Fruit fly (Drosophila melanogaster) S2 (cell line): ENCODE data around the gene Nprl3.

Experiments used
- CG8478 ChIP-seq: fragments of >200 bp; optimal IDR thresholded peaks from 2 replicates; lab custom pipeline; 2018
- CTCF ChIP-seq, 2 experiments: fragments of >200 bp; optimal IDR thresholded peaks; 2 replicates each; lab custom pipeline; 2018

The Nprl3 gene

dm6 chr3L:14005627-14006287 is 4.1 kb upstream of the Nprl3 start:
- TF ChIP-seq CG8478 (lab: Kevin White, UChicago) (no peak), CTCF (optimal IDR thresholded peaks at IDR 0.05; lab: Kevin White, UChicago) (no peak)

dm6 chr3L:14004963-14005458 is 3.3 kb upstream of the Nprl3 start:
- TF ChIP-seq CG8478 (lab: Kevin White, UChicago) (no peak), CTCF (optimal IDR thresholded peaks at IDR 0.05; lab: Kevin White, UChicago) (no peak)

- TF ChIP-seq CG8478 (lab: Kevin White, UChicago) (no peak), CTCF (optimal IDR thresholded peaks at IDR 0.05; lab: Kevin White, UChicago) (no peak)
Observed at dm6 chr3L:14004041-14004407, 2.3 kb upstream of the Nprl3 start.

- no peak for TF ChIP-seq CG8478 (lab: Kevin White, UChicago)
- TF ChIP-seq CTCF (optimal IDR thresholded peaks at IDR 0.05; lab: Kevin White, UChicago), result no peak
Observed at dm6 chr3L:14003297-14004040, 1.8 kb upstream of the Nprl3 start.

- TF ChIP-seq CTCF (optimal IDR thresholded peaks at IDR 0.05; lab: Kevin White, UChicago), result peak in 1 of 2 experiments; percentile 4
- TF ChIP-seq CG8478 (lab: Kevin White, UChicago), result no peak
Observed at dm6 chr3L:14002524-14003135, 950 bp upstream of the Nprl3 start.

dm6 chr3L:13999204-13999603 is 2.5 kb downstream of the Nprl3 start, which contains the start of gene CG17359:
CG17359 (minus strand) TSS chr3L:13999251.
- TF ChIP-seq CTCF (optimal IDR thresholded peaks at IDR 0.05; lab: Kevin White, UChicago), result no peak
- TF ChIP-seq CG8478 (lab: Kevin White, UChicago), result no peak

dm6 chr3L:13996992-13997391 is 4.7 kb downstream of the Nprl3 start, which contains the start of gene CG17361:
CG17361 (plus strand) TSS chr3L:13997191.
- no peak for TF ChIP-seq CTCF (optimal IDR thresholded peaks at IDR 0.05; lab: Kevin White, UChicago)
- TF ChIP-seq CG8478 (lab: Kevin White, UChicago), result no peak

dm6 chr3L:13996437-13996836 is 5.2 kb downstream of the Nprl3 start:
- no peak for TF ChIP-seq CG8478 (lab: Kevin White, UChicago)
- no peak for TF ChIP-seq CTCF (optimal IDR thresholded peaks at IDR 0.05; lab: Kevin White, UChicago)

dm6 chr3L:13993742-13994719 is 7.6 kb downstream of the Nprl3 start, which contains the start of gene CtsK1:
CtsK1 (plus strand) TSS chr3L:13994231.
- no peak for TF ChIP-seq CG8478 (lab: Kevin White, UChicago)
- TF ChIP-seq CTCF (optimal IDR thresholded peaks at IDR 0.05; lab: Kevin White, UChicago), result no peak

- no peak for TF ChIP-seq CG8478 (lab: Kevin White, UChicago)
- no peak for TF ChIP-seq CTCF (optimal IDR thresholded peaks at IDR 0.05; lab: Kevin White, UChicago)
Observed at dm6 chr3L:13993233-13993741, 8.4 kb downstream of the Nprl3 start, which contains the start of gene CG17364. CG17364 (minus strand) TSS chr3L:13993400.

- TF ChIP-seq CTCF (optimal IDR thresholded peaks at IDR 0.05; lab: Kevin White, UChicago) (no peak), CG8478 (lab: Kevin White, UChicago) (no peak)
Observed at dm6 chr3L:13991314-13991713, 10.4 kb downstream of the Nprl3 start.

dm6 chr3L:13987578-13987977 is 14.1 kb downstream of the Nprl3 start, which contains the start of gene CG9040:
CG9040 (plus strand) TSS chr3L:13987878.
- TF ChIP-seq CG8478 (lab: Kevin White, UChicago), result no peak
- TF ChIP-seq CTCF (optimal IDR thresholded peaks at IDR 0.05; lab: Kevin White, UChicago), result no peak

dm6 chr3L:13986330-13986729 is 15.3 kb downstream of the Nprl3 start, which contains the start of gene CG17362:
CG17362 (plus strand) TSS chr3L:13986620.
- TF ChIP-seq CG8478 (lab: Kevin White, UChicago) (no peak), CTCF (optimal IDR thresholded peaks at IDR 0.05; lab: Kevin White, UChicago) (no peak)
